Worm (Caenorhabditis elegans): ENCODE data around the gene spp-11.

spp-11 gene

DNA sequence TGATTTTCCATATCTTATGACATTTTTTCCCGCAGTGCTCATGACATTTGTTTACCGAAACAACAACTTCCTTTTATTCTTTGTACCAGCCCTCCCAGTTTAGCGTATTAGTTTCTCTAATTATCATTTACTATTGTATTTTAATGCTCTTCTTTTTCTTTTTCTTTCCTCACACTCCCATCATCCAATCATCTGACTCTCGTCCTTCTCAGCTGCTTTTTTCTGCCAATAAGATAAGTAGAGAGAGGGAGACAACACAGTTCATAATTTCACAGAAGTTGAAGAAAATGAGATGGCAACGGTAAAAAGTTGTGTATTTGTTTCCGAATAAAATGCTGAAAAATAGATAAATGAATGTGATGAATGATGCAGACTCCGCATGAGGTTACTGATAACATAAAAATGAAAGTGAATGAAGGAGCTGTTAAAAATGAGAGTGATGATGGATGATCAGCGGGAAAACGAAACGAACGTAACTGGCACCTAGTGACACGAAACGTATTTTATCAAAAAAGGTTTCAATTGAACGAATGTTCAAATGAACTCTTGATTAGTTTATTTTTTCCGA lies 29.7 kb downstream of the spp-11 start:
- TF ChIP-seq dmd-6 (GFP tag; IDR thresholded peaks at IDR 0.05) = peak; percentile 70
- peak; percentile 74 for TF ChIP-seq nhr-28 (tag; optimal IDR thresholded peaks at IDR 0.05)
- TF ChIP-seq hlh-30 (tag; optimal IDR thresholded peaks at IDR 0.05; ENCODE audit: insufficient read depth) = peak; percentile 49
- TF ChIP-seq nhr-77 (tag; optimal IDR thresholded peaks at IDR 0.05) = peak; percentile 44
- TF ChIP-seq unc-62 (GFP tag; optimal IDR thresholded peaks at IDR 0.05 in 1 of 2) = peak in 1 of 2 experiments; percentile 69
- no peak for TF ChIP-seq unc-62 (tag; optimal IDR thresholded peaks at IDR 0.05)
- TF ChIP-seq mep-1 (tag; optimal IDR thresholded peaks at IDR 0.05) = peak; percentile 13
- no peak for TF ChIP-seq ceh-62 (tag; optimal IDR thresholded peaks at IDR 0.05)
- peak; percentile 43 for TF ChIP-seq hlh-11 (tag; optimal IDR thresholded peaks at IDR 0.05)
- TF ChIP-seq dve-1 (tag; optimal IDR thresholded peaks at IDR 0.05; ENCODE audit: insufficient read depth) = peak; percentile 52
- TF ChIP-seq daf-16 (GFP tag; optimal IDR thresholded peaks at IDR 0.05) = no peak
- TF ChIP-seq daf-16 (tag; optimal IDR thresholded peaks at IDR 0.05) = peak; percentile 53
- TF ChIP-seq mdt-29 (GFP tag; IDR thresholded peaks at IDR 0.05) = no peak
- TF ChIP-seq pqm-1 (tag; optimal IDR thresholded peaks at IDR 0.05) = peak; percentile 71
- no peak for TF ChIP-seq sdz-12 (GFP tag; optimal IDR thresholded peaks at IDR 0.05)
- no peak for TF ChIP-seq lim-7 (GFP tag; IDR thresholded peaks at IDR 0.05)

DNA sequence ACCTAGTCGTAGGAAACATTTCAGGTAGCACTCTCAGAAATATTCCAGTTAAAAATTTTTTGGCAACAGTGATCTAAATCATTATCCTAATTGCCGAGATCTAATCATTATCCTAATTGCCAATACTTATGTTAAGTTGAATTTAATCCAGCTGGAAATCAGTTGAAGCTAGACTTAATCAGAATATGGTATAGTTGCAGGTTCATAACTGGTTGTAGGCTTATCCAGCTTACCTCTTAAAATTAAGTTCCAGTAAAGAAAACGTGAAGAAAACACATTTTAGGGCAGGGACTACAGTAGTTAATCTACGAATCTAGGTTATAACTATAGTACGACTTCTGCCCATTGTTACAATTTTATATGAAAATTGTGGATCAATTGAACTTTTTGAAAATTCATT lies 30.5 kb downstream of the spp-11 start:
- TF ChIP-seq aha-1 (tag) (peak; percentile 93), mdt-29 (GFP tag; IDR thresholded peaks at IDR 0.05) (no peak), zfp-2 (tag; optimal IDR thresholded peaks at IDR 0.05) (no peak)

DNA sequence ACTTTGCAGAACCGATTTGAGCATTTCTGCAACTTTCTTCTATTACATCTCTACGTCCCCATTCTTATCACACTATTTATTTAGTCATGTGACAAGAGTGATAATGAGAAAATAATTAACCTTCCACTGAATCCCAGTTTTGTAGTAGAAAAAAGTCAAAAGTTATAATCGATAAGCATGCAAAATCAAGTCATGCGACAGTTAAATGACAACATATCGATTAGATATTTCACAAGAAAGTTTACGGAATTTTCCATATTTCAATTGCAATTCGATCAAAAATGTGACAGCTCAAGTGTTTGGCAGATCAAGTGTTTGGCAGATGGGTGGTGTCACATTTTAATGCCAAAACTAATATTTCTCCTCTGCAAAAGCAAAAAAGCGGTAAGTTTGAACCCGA lies 32.5 kb downstream of the spp-11 start:
- no peak for TF ChIP-seq ztf-11 (tag; optimal IDR thresholded peaks at IDR 0.05)
- no peak for TF ChIP-seq nhr-102 (tag; optimal IDR thresholded peaks at IDR 0.05)
- peak; percentile 31 for TF ChIP-seq lin-38 (GFP tag; IDR thresholded peaks at IDR 0.05)
- no peak for TF ChIP-seq ceh-82 (tag; optimal IDR thresholded peaks at IDR 0.05)
- no peak for TF ChIP-seq lin-15B (tag; optimal IDR thresholded peaks at IDR 0.05)
- TF ChIP-seq nhr-77 (tag; optimal IDR thresholded peaks at IDR 0.05) = no peak
- TF ChIP-seq ceh-62 (tag; optimal IDR thresholded peaks at IDR 0.05) = no peak
- peak; percentile 65 for TF ChIP-seq dmd-6 (GFP tag; IDR thresholded peaks at IDR 0.05)
- no peak for TF ChIP-seq lir-3 (tag; optimal IDR thresholded peaks at IDR 0.05)
- peak; percentile 73 for TF ChIP-seq hlh-30 (tag; optimal IDR thresholded peaks at IDR 0.05; ENCODE audit: insufficient read depth)
- TF ChIP-seq T20F7.1 (GFP tag; optimal IDR thresholded peaks at IDR 0.05) = peak; percentile 62
- no peak for TF ChIP-seq attf-4 (tag; optimal IDR thresholded peaks at IDR 0.05)
- peak; percentile 72 for TF ChIP-seq dve-1 (tag; optimal IDR thresholded peaks at IDR 0.05; ENCODE audit: insufficient read depth)
- no peak for TF ChIP-seq ZK337.2 (GFP tag; IDR thresholded peaks at IDR 0.05)
- TF ChIP-seq pqm-1 (tag; optimal IDR thresholded peaks at IDR 0.05) = no peak
- TF ChIP-seq lin-39 (tag; optimal IDR thresholded peaks at IDR 0.05) = no peak
- TF ChIP-seq nhr-48 (tag; optimal IDR thresholded peaks at IDR 0.05) = peak; percentile 49
- no peak for TF ChIP-seq daf-8 (GFP tag; IDR thresholded peaks at IDR 0.05)
- no peak for TF ChIP-seq vab-7 (GFP tag; IDR thresholded peaks at IDR 0.05)
- no peak for TF ChIP-seq tag-97 (GFP tag; IDR thresholded peaks at IDR 0.05)
- no peak for TF ChIP-seq daf-16 (GFP tag; optimal IDR thresholded peaks at IDR 0.05)
- TF ChIP-seq daf-16 (tag; optimal IDR thresholded peaks at IDR 0.05) = peak; percentile 52
- TF ChIP-seq nhr-28 (tag; optimal IDR thresholded peaks at IDR 0.05) = peak; percentile 40
- TF ChIP-seq mxl-3 (GFP tag; optimal IDR thresholded peaks at IDR 0.05) = no peak
- peak; percentile 38 for TF ChIP-seq hlh-11 (tag; optimal IDR thresholded peaks at IDR 0.05)

DNA sequence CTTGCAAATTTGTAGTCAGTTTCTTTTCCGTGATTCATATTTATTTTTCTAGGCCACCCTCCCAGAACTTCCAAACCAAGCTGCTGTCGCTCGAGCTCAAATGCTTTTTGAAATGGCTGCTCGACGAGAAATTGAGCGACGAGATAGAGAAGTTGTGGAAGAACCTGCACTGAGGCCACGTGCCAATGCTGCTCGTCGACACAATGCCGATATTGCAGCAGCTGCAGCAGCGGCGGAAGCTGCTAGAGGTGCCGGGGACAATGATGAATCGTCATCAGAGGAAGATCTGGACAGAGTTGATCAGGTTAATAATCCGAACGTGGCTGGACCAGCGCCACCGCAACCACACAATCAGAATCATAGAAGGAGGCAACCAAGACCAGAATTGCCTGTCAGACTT lies 33.8 kb downstream of the spp-11 start:
- TF ChIP-seq mxl-2 (GFP tag; conservative IDR thresholded peaks at IDR 0.05) = no peak
- TF ChIP-seq pha-4 (GFP tag; IDR thresholded peaks at IDR 0.05) = 0 out of 2 replicates have a peak, but pooled peaks have one; percentile 8
- no peak for TF ChIP-seq pha-4 (tag; optimal IDR thresholded peaks at IDR 0.05)
- TF ChIP-seq set-16 (GFP tag; IDR thresholded peaks at IDR 0.05) = peak; percentile 56

Measured in whole organism, L4 larva.